Worm (Caenorhabditis elegans) whole organism, young adult: ENCODE data around the gene srbc-83.

ENCODE experiments used
- B0336.3 ChIP-seq: fragments of 200-800 bp; sonication (Bioruptor generic); IDR thresholded peaks from 2 replicates; pipeline ENCODE4 v1.3.6; 2022; ENCODE audit warnings: missing genetic modification characterization, missing compliant biosample characterization
- F10E7.11 ChIP-seq: sonication (generic microtip); optimal IDR thresholded peaks from 2 replicates; lab custom pipeline; 2017; ENCODE audit warnings: mild to moderate bottlenecking, missing genetic modification characterization, moderate library complexity, missing compliant biosample characterization
- F22D6.2 ChIP-seq: sonication (generic microtip); optimal IDR thresholded peaks from 2 replicates; lab custom pipeline; 2016; ENCODE audit warnings: mild to moderate bottlenecking, missing genetic modification characterization, missing compliant biosample characterization
- F57A8.1 ChIP-seq: fragments of 200-800 bp; sonication (Bioruptor generic); optimal IDR thresholded peaks from 2 replicates; lab custom pipeline; 2018; ENCODE audit warnings: mild to moderate bottlenecking, missing genetic modification characterization, moderate library complexity, missing compliant biosample characterization
- K12H6.12 ChIP-seq: fragments of 200-800 bp; sonication (Bioruptor generic); optimal IDR thresholded peaks from 2 replicates; lab custom pipeline; 2018; ENCODE audit warnings: mild to moderate bottlenecking, missing genetic modification characterization, missing compliant biosample characterization
- T07F8.4 ChIP-seq: sonication (generic microtip); optimal IDR thresholded peaks from 2 replicates; lab custom pipeline; 2016; ENCODE audit warnings: mild to moderate bottlenecking, missing genetic modification characterization, moderate library complexity, missing compliant biosample characterization
- ZK185.1 ChIP-seq: sonication (generic microtip); optimal IDR thresholded peaks from 2 replicates; lab custom pipeline; 2016; ENCODE audit warnings: mild to moderate bottlenecking, missing genetic modification characterization, missing compliant biosample characterization; ENCODE audit not compliant: poor library complexity, severe bottlenecking
- akir-1 ChIP-seq: fragments of 200-800 bp; sonication (Bioruptor generic); optimal IDR thresholded peaks from 2 replicates; lab custom pipeline; 2018; ENCODE audit warnings: mild to moderate bottlenecking, missing genetic modification characterization, moderate library complexity, missing compliant biosample characterization
- aptf-2 ChIP-seq: fragments of 200-800 bp; sonication (Bioruptor generic); conservative IDR thresholded peaks from 2 replicates; pipeline ENCODE4 v1.3.6; 2022; ENCODE audit warnings: missing genetic modification reagents, missing genetic modification characterization, missing compliant biosample characterization
- aptf-3 ChIP-seq: fragments of 200-800 bp; sonication (Bioruptor generic); IDR thresholded peaks from 2 replicates; pipeline ENCODE4 v1.3.6; 2022; ENCODE audit warnings: missing genetic modification characterization, missing compliant biosample characterization
- bed-1 ChIP-seq: fragments of 200-800 bp; sonication (Bioruptor generic); IDR thresholded peaks from 2 replicates; pipeline ENCODE4 v1.3.6; 2022; ENCODE audit warnings: missing genetic modification reagents, missing genetic modification characterization, missing compliant biosample characterization
- cebp-1 ChIP-seq, 2 experiments: fragments of 200-800 bp in 1 of 2; sonication (Bioruptor generic) in 1 of 2; sonication (generic microtip) in 1 of 2; IDR thresholded peaks in 1 of 2; optimal IDR thresholded peaks in 1 of 2; 2 replicates each; pipeline versions ENCODE4 v1.3.6 to Lab custom; 2017 to 2022; ENCODE audit warnings: missing compliant biosample characterization in 2 of 2, missing genetic modification characterization in 2 of 2, mild to moderate bottlenecking in 1 of 2, missing genetic modification reagents in 1 of 2, moderate library complexity in 1 of 2
- cebp-2 ChIP-seq: fragments of 200-800 bp; sonication (Bioruptor generic); IDR thresholded peaks from 2 replicates; pipeline ENCODE4 v1.3.6; 2022; ENCODE audit warnings: missing genetic modification characterization, missing compliant biosample characterization
- ceh-100 ChIP-seq: fragments of 200-800 bp; sonication (Bioruptor generic); IDR thresholded peaks from 2 replicates; pipeline ENCODE4 v1.3.6; 2022; ENCODE audit warnings: missing genetic modification reagents, missing genetic modification characterization, missing compliant biosample characterization
- ceh-58 ChIP-seq: fragments of 200-800 bp; sonication (Bioruptor generic); IDR thresholded peaks from 2 replicates; pipeline ENCODE4 v1.3.6; 2022; ENCODE audit warnings: missing genetic modification characterization, missing compliant biosample characterization
- ceh-79 ChIP-seq: sonication (generic microtip); optimal IDR thresholded peaks from 2 replicates; lab custom pipeline; 2017; ENCODE audit warnings: mild to moderate bottlenecking, missing genetic modification characterization, missing compliant biosample characterization
- dox-1 ChIP-seq: fragments of 200-800 bp; sonication (Bioruptor generic); IDR thresholded peaks from 2 replicates; pipeline ENCODE4 v1.3.6; 2022; ENCODE audit warnings: missing genetic modification reagents, missing genetic modification characterization, missing compliant biosample characterization
- dpl-1 ChIP-seq: fragments of 150-350 bp; optimal IDR thresholded peaks from 2 replicates; lab custom pipeline; 2014; ENCODE audit warnings: missing biosample characterization, missing genetic modification reagents, missing genetic modification characterization
- egl-18 ChIP-seq: fragments of 200-800 bp; sonication (Bioruptor generic); IDR thresholded peaks from 2 replicates; pipeline ENCODE4 v1.3.6; 2022; ENCODE audit warnings: missing genetic modification reagents, missing genetic modification characterization, missing compliant biosample characterization
- ekl-4 ChIP-seq: fragments of 200-800 bp; sonication (Bioruptor generic); IDR thresholded peaks from 2 replicates; pipeline ENCODE4 v1.3.6; 2022; ENCODE audit warnings: missing genetic modification reagents, missing genetic modification characterization, missing compliant biosample characterization
- fkh-3 ChIP-seq: sonication (generic microtip); optimal IDR thresholded peaks from 2 replicates; lab custom pipeline; 2016; ENCODE audit warnings: mild to moderate bottlenecking, missing genetic modification characterization, missing compliant biosample characterization
- gei-17 ChIP-seq: fragments of 200-800 bp; sonication (Bioruptor generic); optimal IDR thresholded peaks from 2 replicates; lab custom pipeline; 2018; ENCODE audit warnings: mild to moderate bottlenecking, missing genetic modification characterization, missing compliant biosample characterization
- hlh-26 ChIP-seq: fragments of 200-800 bp; sonication (Bioruptor generic); conservative IDR thresholded peaks from 2 replicates; pipeline ENCODE4 v1.3.6; 2022; ENCODE audit warnings: missing genetic modification reagents, missing genetic modification characterization, missing compliant biosample characterization
- lag-1 ChIP-seq: fragments of 200-800 bp; sonication (Bioruptor generic); IDR thresholded peaks from 2 replicates; pipeline ENCODE4 v1.3.6; 2022; ENCODE audit warnings: missing genetic modification reagents, missing genetic modification characterization, missing compliant biosample characterization
- let-607 ChIP-seq, 2 experiments: fragments of 200-800 bp in 1 of 2; sonication (Bioruptor generic) in 1 of 2; sonication (generic microtip) in 1 of 2; optimal IDR thresholded peaks; 2 replicates each; lab custom pipeline; 2016 to 2018; ENCODE audit warnings: mild to moderate bottlenecking in 2 of 2, missing compliant biosample characterization in 2 of 2, missing genetic modification characterization in 2 of 2, moderate library complexity in 2 of 2, missing genotype in 1 of 2
- lin-40 ChIP-seq: sonication (generic microtip); optimal IDR thresholded peaks from 2 replicates; lab custom pipeline; 2016; ENCODE audit warnings: missing genetic modification characterization, mild to moderate bottlenecking, missing compliant biosample characterization, missing genotype, missing genetic modification reagents
- lir-1 ChIP-seq: fragments of 200-800 bp; sonication (Bioruptor generic); conservative IDR thresholded peaks from 2 replicates; pipeline ENCODE4 v1.3.6; 2022; ENCODE audit warnings: missing genetic modification reagents, missing genetic modification characterization, missing compliant biosample characterization
- lsl-1 ChIP-seq: fragments of 200-800 bp; sonication (Bioruptor generic); optimal IDR thresholded peaks from 2 replicates; lab custom pipeline; 2018; ENCODE audit warnings: mild to moderate bottlenecking, missing genetic modification characterization, moderate library complexity, missing compliant biosample characterization
- madf-6 ChIP-seq: fragments of 200-800 bp; sonication (Bioruptor generic); IDR thresholded peaks from 2 replicates; pipeline ENCODE4 v1.3.6; 2022; ENCODE audit warnings: missing genetic modification reagents, missing genetic modification characterization, missing compliant biosample characterization
- mcd-1 ChIP-seq: fragments of 200-800 bp; sonication (Bioruptor generic); IDR thresholded peaks from 2 replicates; pipeline ENCODE4 v1.3.6; 2022; ENCODE audit warnings: missing genetic modification reagents, missing genetic modification characterization, missing compliant biosample characterization
- mxl-1 ChIP-seq: sonication (generic microtip); optimal IDR thresholded peaks from 2 replicates; lab custom pipeline; 2016; ENCODE audit warnings: missing genetic modification characterization, missing compliant biosample characterization
- nfya-2 ChIP-seq: fragments of 200-800 bp; sonication (Bioruptor generic); IDR thresholded peaks from 2 replicates; pipeline ENCODE4 v1.3.6; 2022; ENCODE audit warnings: missing genetic modification reagents, missing genetic modification characterization, missing compliant biosample characterization
- nfyb-1 ChIP-seq: fragments of 200-800 bp; sonication (Bioruptor generic); IDR thresholded peaks from 2 replicates; pipeline ENCODE4 v1.3.6; 2022; ENCODE audit warnings: missing genetic modification reagents, missing genetic modification characterization, missing compliant biosample characterization
- nhr-90 ChIP-seq: sonication (generic microtip); optimal IDR thresholded peaks from 2 replicates; lab custom pipeline; 2016; ENCODE audit warnings: missing genotype, mild to moderate bottlenecking, missing genetic modification characterization, missing compliant biosample characterization
- sptf-2 ChIP-seq: fragments of 200-800 bp; sonication (Bioruptor generic); optimal IDR thresholded peaks from 2 replicates; lab custom pipeline; 2018; ENCODE audit warnings: mild to moderate bottlenecking, missing genetic modification characterization, missing compliant biosample characterization
- tlf-1 ChIP-seq: fragments of 200-800 bp; sonication (Bioruptor generic); optimal IDR thresholded peaks from 2 replicates; lab custom pipeline; 2018; ENCODE audit warnings: mild to moderate bottlenecking, missing genetic modification characterization, missing compliant biosample characterization
- xnd-1 ChIP-seq: sonication (generic microtip); optimal IDR thresholded peaks from 2 replicates; lab custom pipeline; 2016; ENCODE audit warnings: missing genotype, missing genetic modification reagents, missing genetic modification characterization, missing compliant biosample characterization
- zfh-2 ChIP-seq: fragments of 200-800 bp; sonication (Bioruptor generic); conservative IDR thresholded peaks from 2 replicates; pipeline ENCODE4 v1.3.6; 2022; ENCODE audit warnings: missing genetic modification reagents, missing genetic modification characterization, missing compliant biosample characterization

Gene srbc-83

DNA sequence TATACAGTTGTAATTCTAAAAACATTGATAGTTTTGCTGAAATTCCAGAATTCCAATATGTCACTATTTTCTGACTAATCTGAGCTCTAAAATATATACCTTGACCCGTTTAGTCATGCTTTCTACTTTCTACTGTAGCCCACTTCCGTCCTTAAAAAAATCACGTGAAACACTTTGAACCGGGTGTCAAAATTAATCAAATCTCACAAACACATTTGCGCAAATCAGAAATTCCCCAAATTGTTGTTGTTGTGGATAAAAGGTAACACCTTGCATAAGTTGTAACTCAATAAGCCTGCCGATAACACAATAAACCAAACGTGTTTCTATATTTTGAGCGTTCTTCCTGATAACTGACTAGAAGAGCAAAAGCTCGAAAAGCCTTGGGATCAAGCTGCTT lies 10.1 kb downstream of the srbc-83 start, which contains the start of gene srxa-7:
Gene srxa-7, plus strand, starts transcription at position 301 of the 400 bp plus-strand sequence.
- no peak for TF ChIP-seq akir-1 (GFP tag; lab: Kevin White, UChicago)
- no peak for TF ChIP-seq lsl-1
- TF ChIP-seq lir-1: no peak
- TF ChIP-seq mxl-1 (tag; lab: Kevin White, UChicago): no peak
- no peak for TF ChIP-seq F22D6.2 (tag; lab: Kevin White, UChicago)
- no peak for TF ChIP-seq T07F8.4 (tag; lab: Kevin White, UChicago)
- TF ChIP-seq F10E7.11 (tag; lab: Kevin White, UChicago): no peak
- no peak for TF ChIP-seq bed-1 (GFP tag; lab: Robert Waterston, UW)
- no peak for TF ChIP-seq egl-18 (GFP tag; lab: Robert Waterston, UW)
- no peak for TF ChIP-seq ceh-79 (tag; lab: Kevin White, UChicago)
- TF ChIP-seq aptf-3 (GFP tag; lab: Robert Waterston, UW): no peak
- no peak for TF ChIP-seq ceh-100 (GFP tag; lab: Robert Waterston, UW)

- TF ChIP-seq cebp-2 (GFP tag; lab: Robert Waterston, UW): no peak
- no peak for TF ChIP-seq zfh-2 (GFP tag; lab: Robert Waterston, UW)
- TF ChIP-seq F57A8.1 (GFP tag; lab: Kevin White, UChicago): no peak
- no peak for TF ChIP-seq ceh-79 (tag; lab: Kevin White, UChicago)
- no peak for TF ChIP-seq let-607 (tag; optimal IDR thresholded peaks at IDR 0.05; lab: Kevin White, UChicago)
- TF ChIP-seq lag-1 (GFP tag; lab: Robert Waterston, UW): no peak
- no peak for TF ChIP-seq nfyb-1 (GFP tag; lab: Robert Waterston, UW)
- TF ChIP-seq hlh-26 (GFP tag; lab: Robert Waterston, UW): no peak
- TF ChIP-seq fkh-3: no peak
- no peak for TF ChIP-seq B0336.3 (GFP tag; lab: Robert Waterston, UW)
- TF ChIP-seq dox-1: no peak
- no peak for TF ChIP-seq aptf-2 (GFP tag; lab: Robert Waterston, UW)
Measured at ce11 chrV:16308343-16308742, 11.2 kb downstream of the srbc-83 start.

ce11 chrV:16309523-16309922 lies 12.4 kb downstream of the srbc-83 start, which contains the start of gene oac-7:
Gene oac-7, plus strand, starts transcription at chrV:16309805.
- TF ChIP-seq cebp-2 (GFP tag; lab: Robert Waterston, UW) (no peak), cebp-1 (GFP tag; IDR thresholded peaks at IDR 0.05; lab: Robert Waterston, UW) (no peak), cebp-1 (tag; optimal IDR thresholded peaks at IDR 0.05; lab: Kevin White, UChicago) (peak; percentile 85)

DNA sequence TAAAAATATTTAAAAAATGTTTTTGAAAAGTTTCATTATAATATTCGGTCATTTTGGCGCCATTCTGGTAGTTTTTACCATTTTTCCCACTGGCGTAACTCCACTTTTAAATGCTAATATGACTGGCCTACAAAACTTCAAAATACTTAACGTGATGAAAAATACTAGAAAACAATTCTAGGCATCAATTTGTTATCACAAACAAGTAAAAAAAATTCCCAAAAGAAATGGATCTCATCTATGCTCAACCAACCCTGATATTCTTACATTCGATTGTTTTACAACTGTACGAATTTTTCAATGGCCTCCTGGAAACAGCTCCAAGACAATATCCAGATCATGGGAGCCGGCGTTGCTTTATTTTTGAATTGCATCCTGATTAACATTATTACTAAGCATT lies 17.8 kb downstream of the srbc-83 start, which contains the start of gene str-214:
Gene str-214, plus strand, starts transcription at position 301 of the 400 bp plus-strand sequence.
- TF ChIP-seq cebp-1 (GFP tag; IDR thresholded peaks at IDR 0.05; lab: Robert Waterston, UW) (no peak), cebp-1 (tag; optimal IDR thresholded peaks at IDR 0.05; lab: Kevin White, UChicago) (no peak), lin-40 (tag; lab: Kevin White, UChicago) (no peak), nfya-2 (GFP tag; lab: Robert Waterston, UW) (no peak), gei-17 (GFP tag; lab: Kevin White, UChicago) (no peak), madf-6 (GFP tag; lab: Robert Waterston, UW) (no peak), ceh-79 (tag; lab: Kevin White, UChicago) (no peak), nhr-90 (tag; lab: Kevin White, UChicago) (no peak), ZK185.1 (tag; lab: Kevin White, UChicago) (no peak), ekl-4 (GFP tag; lab: Robert Waterston, UW) (no peak), sptf-2 (GFP tag; lab: Kevin White, UChicago) (no peak), akir-1 (GFP tag; lab: Kevin White, UChicago) (no peak), tlf-1 (GFP tag; lab: Kevin White, UChicago) (no peak), K12H6.12 (tag; lab: Kevin White, UChicago) (no peak), mcd-1 (GFP tag; lab: Robert Waterston, UW) (no peak), ceh-58 (no peak), hlh-26 (GFP tag; lab: Robert Waterston, UW) (no peak), xnd-1 (tag; lab: Kevin White, UChicago) (no peak), dpl-1 (GFP tag; lab: Kevin White, UChicago) (no peak)
